Fruit fly (Drosophila melanogaster): ENCODE data around the gene CaMKI.

- TF ChIP-seq CG10348 (GFP tag; IDR thresholded peaks at IDR 0.05) = no peak
- TF ChIP-seq CG4496 (GFP tag; IDR thresholded peaks at IDR 0.05) = no peak
- no peak for TF ChIP-seq EcR (GFP tag; optimal IDR thresholded peaks at IDR 0.05)
- no peak for TF ChIP-seq CG13204 (GFP tag; optimal IDR thresholded peaks at IDR 0.05)
- TF ChIP-seq Pif1A (GFP tag; optimal IDR thresholded peaks at IDR 0.05) = peak; percentile 68
- no peak for TF ChIP-seq CG15710 (tag; optimal IDR thresholded peaks at IDR 0.05)
- TF ChIP-seq CG32121 (GFP tag; IDR thresholded peaks at IDR 0.05) = peak; percentile 62
- TF ChIP-seq CG8159 (tag; optimal IDR thresholded peaks at IDR 0.05) = no peak
- TF ChIP-seq CG17806 (tag; optimal IDR thresholded peaks at IDR 0.05) = peak; percentile 37
- TF ChIP-seq Ets98B (GFP tag; IDR thresholded peaks at IDR 0.05) = no peak; the same call in 1 of the 2 replicates
- no peak for TF ChIP-seq rn (GFP tag; IDR thresholded peaks at IDR 0.05)
- TF ChIP-seq CG14655 (GFP tag; optimal IDR thresholded peaks at IDR 0.05) = no peak
- TF ChIP-seq CG12605 (GFP tag; IDR thresholded peaks at IDR 0.05) = no peak; the same call in 1 of the 2 replicates
- TF ChIP-seq CG34367 (tag; optimal IDR thresholded peaks at IDR 0.05) = peak; percentile 47
Observed at dm6 chr4:424630-425327, 20.5 kb upstream of the CaMKI start.

Data from whole organism, pupa.